Worm (Caenorhabditis elegans) whole organism, mixed stage, embryonic: Measurements from ENCODE around the gene M162.15.

Experiments
- M03D4.4 ChIP-seq: sonication (generic microtip); optimal IDR thresholded peaks from 2 replicates; lab custom pipeline; 2017; ENCODE audit warnings: mild to moderate bottlenecking, missing genetic modification characterization, missing compliant biosample characterization
- bed-3 ChIP-seq: fragments of 200-800 bp; sonication (Bioruptor generic); optimal IDR thresholded peaks from 3 replicates; lab custom pipeline; 2018; ENCODE audit warnings: mild to moderate bottlenecking, missing genetic modification characterization, moderate library complexity, missing compliant biosample characterization
- blmp-1 ChIP-seq: fragments of 150-350 bp; optimal IDR thresholded peaks from 2 replicates; lab custom pipeline; 2014; ENCODE audit warnings: missing biosample characterization, missing genetic modification characterization
- ceh-39 ChIP-seq: fragments of 150-350 bp; optimal IDR thresholded peaks from 2 replicates; lab custom pipeline; 2014; ENCODE audit warnings: missing biosample characterization, missing genetic modification characterization
- ceh-43 ChIP-seq: fragments of 200-800 bp; sonication (Bioruptor generic); optimal IDR thresholded peaks from 2 replicates; lab custom pipeline; 2018; ENCODE audit warnings: mild to moderate bottlenecking, missing genetic modification characterization, moderate library complexity, missing compliant biosample characterization
- ceh-83 ChIP-seq: fragments of 200-800 bp; sonication (Bioruptor generic); optimal IDR thresholded peaks from 2 replicates; lab custom pipeline; 2018; ENCODE audit warnings: mild to moderate bottlenecking, missing genetic modification characterization, missing compliant biosample characterization
- ces-1 ChIP-seq: fragments of 150-350 bp; optimal IDR thresholded peaks from 2 replicates; lab custom pipeline; 2014; ENCODE audit warnings: missing biosample characterization, missing genetic modification reagents, missing genetic modification characterization
- cnd-1 ChIP-seq: fragments of 200-800 bp; sonication (Bioruptor generic); optimal IDR thresholded peaks from 2 replicates; lab custom pipeline; 2018; ENCODE audit warnings: mild to moderate bottlenecking, missing genetic modification characterization, missing compliant biosample characterization
- elt-1 ChIP-seq: sonication (generic microtip); optimal IDR thresholded peaks from 2 replicates; lab custom pipeline; 2017; ENCODE audit warnings: missing genetic modification characterization, mild to moderate bottlenecking, missing compliant biosample characterization, antibody characterized with exemption, moderate library complexity, borderline replicate concordance; ENCODE audit not compliant: insufficient read depth
- elt-3 ChIP-seq: fragments of 150-350 bp; optimal IDR thresholded peaks from 2 replicates; lab custom pipeline; 2014; ENCODE audit warnings: missing biosample characterization, missing genetic modification characterization
- hlh-1 ChIP-seq: fragments of 150-350 bp; optimal IDR thresholded peaks from 2 replicates; lab custom pipeline; 2014; ENCODE audit warnings: missing biosample characterization, missing genetic modification reagents, missing genetic modification characterization
- lin-32 ChIP-seq: fragments of 200-800 bp; sonication (Bioruptor generic); optimal IDR thresholded peaks from 2 replicates; lab custom pipeline; 2018; ENCODE audit warnings: mild to moderate bottlenecking, missing genetic modification characterization, missing compliant biosample characterization
- lsy-2 ChIP-seq: fragments of 150-350 bp; optimal IDR thresholded peaks from 2 replicates; lab custom pipeline; 2014; ENCODE audit warnings: missing biosample characterization, missing genetic modification characterization
- mab-5 ChIP-seq: fragments of 150-350 bp; optimal IDR thresholded peaks from 2 replicates; lab custom pipeline; 2014; ENCODE audit warnings: missing biosample characterization, missing genetic modification characterization
- mep-1 ChIP-seq: fragments of 150-350 bp; optimal IDR thresholded peaks from 2 replicates; lab custom pipeline; 2017; ENCODE audit warnings: missing biosample characterization, missing genetic modification reagents, missing genetic modification characterization, inconsistent platforms
- mls-2 ChIP-seq: sonication (generic microtip); optimal IDR thresholded peaks from 2 replicates; lab custom pipeline; 2016; ENCODE audit warnings: mild to moderate bottlenecking, missing genetic modification characterization, moderate library complexity, missing compliant biosample characterization
- nhr-12 ChIP-seq: fragments of 150-350 bp; optimal IDR thresholded peaks from 2 replicates; lab custom pipeline; 2014; ENCODE audit warnings: missing biosample characterization, missing genetic modification characterization
- nhr-237 ChIP-seq: fragments of 150-350 bp; optimal IDR thresholded peaks from 2 replicates; lab custom pipeline; 2014; ENCODE audit warnings: missing biosample characterization, missing genetic modification characterization
- nhr-28 ChIP-seq: fragments of 150-350 bp; optimal IDR thresholded peaks from 2 replicates; lab custom pipeline; 2014; ENCODE audit warnings: missing biosample characterization, missing genetic modification characterization
- nhr-76 ChIP-seq: sonication (generic microtip); optimal IDR thresholded peaks from 2 replicates; lab custom pipeline; 2017; ENCODE audit warnings: missing biosample characterization, missing genetic modification characterization
- pha-4 ChIP-seq: fragments of 150-350 bp; optimal IDR thresholded peaks from 2 replicates; lab custom pipeline; 2018; ENCODE audit warnings: missing biosample characterization, missing genetic modification reagents, missing genetic modification characterization
- sem-2 ChIP-seq: fragments of 200-800 bp; sonication (Bioruptor generic); optimal IDR thresholded peaks from 2 replicates; lab custom pipeline; 2018; ENCODE audit warnings: mild to moderate bottlenecking, missing genetic modification characterization, missing compliant biosample characterization
- sptf-1 ChIP-seq: sonication (generic microtip); optimal IDR thresholded peaks from 2 replicates; lab custom pipeline; 2017; ENCODE audit warnings: mild to moderate bottlenecking, missing genetic modification characterization, moderate library complexity, missing compliant biosample characterization
- tbx-8 ChIP-seq: fragments of 200-800 bp; sonication (Bioruptor generic); optimal IDR thresholded peaks from 2 replicates; lab custom pipeline; 2018; ENCODE audit warnings: mild to moderate bottlenecking, missing genetic modification characterization, moderate library complexity, missing compliant biosample characterization
- unc-120 ChIP-seq: sonication (generic microtip); optimal IDR thresholded peaks from 2 replicates; lab custom pipeline; 2017; ENCODE audit warnings: missing genetic modification characterization, missing compliant biosample characterization; ENCODE audit not compliant: poor library complexity, severe bottlenecking
- unc-39 ChIP-seq: fragments of 150-350 bp; optimal IDR thresholded peaks from 2 replicates; lab custom pipeline; 2014; ENCODE audit warnings: missing biosample characterization, missing genetic modification characterization
- unc-62 ChIP-seq: fragments of 150-350 bp; optimal IDR thresholded peaks from 2 replicates; lab custom pipeline; 2014; ENCODE audit warnings: missing biosample characterization, missing genetic modification reagents, missing genetic modification characterization
- zip-8 ChIP-seq: fragments of 150-350 bp; optimal IDR thresholded peaks from 2 replicates; lab custom pipeline; 2014; ENCODE audit warnings: missing biosample characterization, missing genetic modification characterization
- ztf-11 ChIP-seq: fragments of 150-350 bp; optimal IDR thresholded peaks from 2 replicates; lab custom pipeline; 2014; ENCODE audit warnings: missing biosample characterization, missing genetic modification characterization

M162.15 gene

ce11 chrV:19802797-19803196 lies 31.2 kb upstream of the M162.15 start:
- no peak for TF ChIP-seq mep-1
- no peak for TF ChIP-seq ceh-83 (GFP tag; lab: Kevin White, UChicago)
- TF ChIP-seq nhr-28 (tag; lab: Kevin White, UChicago): no peak
- TF ChIP-seq ceh-39: no peak
- TF ChIP-seq nhr-12: no peak
- TF ChIP-seq sem-2: no peak
- TF ChIP-seq mls-2 (tag; lab: Kevin White, UChicago): no peak
- TF ChIP-seq ceh-43: no peak
- no peak for TF ChIP-seq lin-32 (GFP tag; lab: Kevin White, UChicago)
- no peak for TF ChIP-seq sptf-1 (tag; lab: Kevin White, UChicago)
- TF ChIP-seq nhr-76 (tag; lab: Kevin White, UChicago): no peak
- no peak for TF ChIP-seq ces-1 (GFP tag; lab: Kevin White, UChicago)
- no peak for TF ChIP-seq nhr-237 (tag; lab: Kevin White, UChicago)
- no peak for TF ChIP-seq zip-8 (tag; lab: Kevin White, UChicago)
- no peak for TF ChIP-seq hlh-1 (tag; lab: Kevin White, UChicago)
- TF ChIP-seq lsy-2 (tag; lab: Kevin White, UChicago): no peak
- TF ChIP-seq cnd-1 (tag; lab: Kevin White, UChicago): no peak
- TF ChIP-seq pha-4 (tag; lab: Kevin White, UChicago): no peak
- no peak for TF ChIP-seq tbx-8
- TF ChIP-seq, all 35 proteins: peak for 0

ce11 chrV:19801033-19801432 lies 29.5 kb upstream of the M162.15 start, which contains the start of gene Y116F11B.2:
Gene Y116F11B.2 (minus strand): TSS chrV:19801133.
- TF ChIP-seq zip-8 (tag; lab: Kevin White, UChicago): no peak
- TF ChIP-seq blmp-1 (tag; lab: Kevin White, UChicago): no peak
- TF ChIP-seq sptf-1 (tag; lab: Kevin White, UChicago): no peak
- no peak for TF ChIP-seq mab-5 (tag; lab: Kevin White, UChicago)
- no peak for TF ChIP-seq lsy-2 (tag; lab: Kevin White, UChicago)
- no peak for TF ChIP-seq nhr-28 (tag; lab: Kevin White, UChicago)
- TF ChIP-seq bed-3 (GFP tag; lab: Kevin White, UChicago): no peak
- no peak for TF ChIP-seq elt-1 (tag; lab: Kevin White, UChicago)
- no peak for TF ChIP-seq nhr-12
- no peak for TF ChIP-seq nhr-76 (tag; lab: Kevin White, UChicago)
- no peak for TF ChIP-seq ces-1 (GFP tag; lab: Kevin White, UChicago)

- TF ChIP-seq ceh-39 (no peak), elt-1 (tag; lab: Kevin White, UChicago) (no peak), M03D4.4 (tag; lab: Kevin White, UChicago) (no peak), tbx-8 (no peak), unc-62 (no peak), nhr-12 (no peak), unc-39 (tag; lab: Kevin White, UChicago) (no peak), ceh-83 (GFP tag; lab: Kevin White, UChicago) (no peak), unc-120 (tag; lab: Kevin White, UChicago) (no peak), mab-5 (tag; lab: Kevin White, UChicago) (no peak), ces-1 (GFP tag; lab: Kevin White, UChicago) (no peak), mls-2 (tag; lab: Kevin White, UChicago) (no peak), zip-8 (tag; lab: Kevin White, UChicago) (no peak), sptf-1 (tag; lab: Kevin White, UChicago) (no peak), blmp-1 (tag; lab: Kevin White, UChicago) (no peak), elt-3 (tag; lab: Kevin White, UChicago) (no peak), nhr-28 (tag; lab: Kevin White, UChicago) (no peak)
Observed at ce11 chrV:19794931-19795330, 23.4 kb upstream of the M162.15 start, which contains the start of gene M162.7. Gene M162.7 (minus strand): TSS chrV:19795031.

ce11 chrV:19790248-19790647 lies 18.7 kb upstream of the M162.15 start:
- TF ChIP-seq ceh-39: no peak

- no peak for TF ChIP-seq ztf-11
- no peak for TF ChIP-seq ces-1 (GFP tag; lab: Kevin White, UChicago)
Observed at ce11 chrV:19788360-19788759, 16.8 kb upstream of the M162.15 start, which contains the start of gene clec-258. Gene clec-258 (plus strand): TSS chrV:19788440.

ce11 chrV:19783829-19784228 lies 12.3 kb upstream of the M162.15 start, which contains the start of gene srt-45:
Gene srt-45 (plus strand): TSS chrV:19784129.
- TF ChIP-seq mab-5 (tag; lab: Kevin White, UChicago): no peak
- peak; percentile 11 for TF ChIP-seq zip-8 (tag; lab: Kevin White, UChicago)
